Fruit fly (Drosophila melanogaster) whole organism, pupa: ENCODE measurements around the gene CG8765.
A peak's percentile ranks its signal among the peaks of the same experiment; 100 is the strongest.

Source experiments
- CG10348 ChIP-seq: fragments of 200-800 bp; sonication (Bioruptor generic); IDR thresholded peaks from 2 replicates; pipeline ENCODE4 v1.3.6; 2022; ENCODE audit warnings: missing biosample characterization, missing genetic modification characterization
- CG12605 ChIP-seq: fragments of 200-800 bp; sonication (Bioruptor generic); IDR thresholded peaks from 2 replicates; pipeline ENCODE4 v1.3.6; 2022; ENCODE audit warnings: missing biosample characterization, missing genetic modification characterization
- CG13204 ChIP-seq: fragments of 200-800 bp; sonication (Bioruptor generic); optimal IDR thresholded peaks from 2 replicates; lab custom pipeline; 2018; ENCODE audit warnings: missing biosample characterization, mild to moderate bottlenecking, missing genetic modification characterization, moderate library complexity
- CG14655 ChIP-seq: fragments of 200-800 bp; sonication (Bioruptor generic); optimal IDR thresholded peaks from 3 replicates; lab custom pipeline; 2017; ENCODE audit warnings: mild to moderate bottlenecking, missing biosample characterization, missing genetic modification reagents, missing genetic modification characterization
- CG15710 ChIP-seq: fragments of 200-800 bp; sonication (Bioruptor generic); optimal IDR thresholded peaks from 2 replicates; lab custom pipeline; 2018; ENCODE audit warnings: missing biosample characterization, mild to moderate bottlenecking, missing genetic modification characterization, moderate library complexity
- CG17806 ChIP-seq: fragments of 200-800 bp; sonication (Bioruptor generic); optimal IDR thresholded peaks from 2 replicates; lab custom pipeline; 2018; ENCODE audit warnings: missing biosample characterization, mild to moderate bottlenecking, missing genetic modification characterization, moderate library complexity
- CG32121 ChIP-seq: fragments of 200-800 bp; sonication (Bioruptor generic); IDR thresholded peaks from 2 replicates; pipeline ENCODE4 v1.3.6; 2022; ENCODE audit warnings: missing biosample characterization, missing genetic modification characterization
- CG34367 ChIP-seq: fragments of 200-800 bp; sonication (Bioruptor generic); optimal IDR thresholded peaks from 2 replicates; lab custom pipeline; 2018; ENCODE audit warnings: missing biosample characterization, mild to moderate bottlenecking, missing genetic modification characterization
- CG4496 ChIP-seq: fragments of 200-800 bp; sonication (Bioruptor generic); IDR thresholded peaks from 3 replicates; pipeline ENCODE4 v1.3.6; 2022; ENCODE audit warnings: missing biosample characterization, missing genetic modification characterization
- CG8159 ChIP-seq: fragments of 200-800 bp; sonication (Bioruptor generic); optimal IDR thresholded peaks from 3 replicates; lab custom pipeline; 2018; ENCODE audit warnings: missing biosample characterization, mild to moderate bottlenecking, missing genetic modification characterization, moderate library complexity
- CG8301 ChIP-seq: fragments of 200-800 bp; sonication (Bioruptor generic); optimal IDR thresholded peaks from 2 replicates; lab custom pipeline; 2018; ENCODE audit warnings: missing biosample characterization, mild to moderate bottlenecking, missing genetic modification characterization
- CG9948 ChIP-seq: fragments of 200-800 bp; sonication (Bioruptor generic); optimal IDR thresholded peaks from 2 replicates; lab custom pipeline; 2018; ENCODE audit warnings: missing biosample characterization, mild to moderate bottlenecking, missing genetic modification characterization, moderate library complexity
- D1 ChIP-seq: fragments of 200-800 bp; sonication (Bioruptor generic); optimal IDR thresholded peaks from 2 replicates; lab custom pipeline; 2018; ENCODE audit warnings: missing biosample characterization, mild to moderate bottlenecking, missing genetic modification characterization, moderate library complexity
- EcR ChIP-seq: fragments of 200-800 bp; sonication (Bioruptor generic); optimal IDR thresholded peaks from 3 replicates; lab custom pipeline; 2019; ENCODE audit warnings: missing biosample characterization, missing genetic modification characterization, mild to moderate bottlenecking, moderate library complexity, missing genetic modification reagents
- Ets98B ChIP-seq: fragments of 200-800 bp; sonication (Bioruptor generic); IDR thresholded peaks from 2 replicates; pipeline ENCODE4 v1.3.6; 2022; ENCODE audit warnings: missing biosample characterization, missing genetic modification characterization
- Pif1A ChIP-seq: fragments of 200-800 bp; sonication (Bioruptor generic); optimal IDR thresholded peaks from 3 replicates; lab custom pipeline; 2016; ENCODE audit warnings: missing biosample characterization, missing genetic modification characterization
- Pif1B ChIP-seq: fragments of 200-800 bp; sonication (Bioruptor generic); optimal IDR thresholded peaks from 3 replicates; lab custom pipeline; 2016; ENCODE audit warnings: missing biosample characterization, missing genetic modification characterization
- Snoo ChIP-seq: fragments of 200-800 bp; sonication (Bioruptor generic); optimal IDR thresholded peaks from 3 replicates; lab custom pipeline; 2017; ENCODE audit warnings: missing biosample characterization, mild to moderate bottlenecking, missing genetic modification characterization, inconsistent platforms
- fd96Ca ChIP-seq: fragments of 200-800 bp; sonication (Bioruptor generic); IDR thresholded peaks from 3 replicates; pipeline ENCODE4 v1.3.6; 2022; ENCODE audit warnings: missing biosample characterization, missing genetic modification characterization
- gl ChIP-seq: fragments of 200-800 bp; sonication (Bioruptor generic); optimal IDR thresholded peaks from 2 replicates; lab custom pipeline; 2018; ENCODE audit warnings: missing biosample characterization, mild to moderate bottlenecking, missing genetic modification characterization
- rn ChIP-seq: fragments of 200-800 bp; sonication (Bioruptor generic); IDR thresholded peaks from 2 replicates; pipeline ENCODE4 v1.3.6; 2022; ENCODE audit warnings: missing biosample characterization, missing genetic modification characterization

Gene CG8765

DNA sequence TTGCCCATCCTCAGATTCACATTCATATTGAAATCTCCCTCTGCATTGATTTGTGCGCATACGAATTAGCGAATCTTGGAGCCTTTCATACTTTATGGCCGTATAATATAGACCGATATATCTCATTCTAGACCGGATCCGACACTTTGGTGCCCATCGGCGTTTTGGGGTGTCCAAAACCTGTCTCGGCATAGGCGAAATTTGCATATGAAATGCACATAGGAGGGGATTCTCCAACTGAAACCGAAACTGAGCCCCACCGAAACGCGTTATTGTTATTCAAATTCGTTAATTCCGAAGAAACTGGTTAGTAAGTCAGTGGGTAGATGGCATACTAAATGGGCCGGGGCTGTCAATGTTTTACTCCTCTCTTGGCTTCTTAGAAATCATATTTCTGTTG is 13.3 kb upstream of the CG8765 start:
- TF ChIP-seq CG10348 (GFP tag; lab: Robert Waterston, UW), result no peak
- no peak for TF ChIP-seq Pif1B
- no peak for TF ChIP-seq Ets98B (GFP tag; lab: Robert Waterston, UW)
- no peak for TF ChIP-seq CG12605 (GFP tag; lab: Robert Waterston, UW)

DNA sequence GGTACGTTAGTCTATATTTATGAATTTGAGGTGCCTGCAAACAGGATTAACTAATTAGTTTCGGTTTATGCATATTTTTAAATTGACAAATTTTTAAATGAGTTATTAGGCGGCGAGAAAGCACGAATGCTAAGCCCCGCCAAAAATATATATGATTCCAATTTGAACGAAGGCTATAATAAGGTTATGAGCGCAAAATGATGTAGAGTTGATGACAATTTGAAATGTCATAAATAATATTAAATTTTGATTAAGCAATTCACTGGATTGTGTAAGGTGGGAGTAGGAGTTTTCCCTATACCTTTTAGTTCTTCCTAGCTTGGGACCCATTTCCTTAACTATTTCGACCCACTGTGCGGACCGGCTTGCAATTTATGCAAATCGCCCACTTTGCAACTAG is 12.5 kb upstream of the CG8765 start:
- TF ChIP-seq rn (GFP tag; lab: Robert Waterston, UW) (0 out of 2 replicates have a peak, but pooled peaks have one; percentile 16), CG8301 (tag; lab: Kevin White, UChicago) (no peak), CG10348 (GFP tag; lab: Robert Waterston, UW) (no peak), CG34367 (tag; lab: Kevin White, UChicago) (no peak), Ets98B (GFP tag; lab: Robert Waterston, UW) (peak; percentile 67), CG17806 (no peak), Snoo (tag; lab: Kevin White, UChicago) (peak; percentile 23), gl (tag; lab: Kevin White, UChicago) (no peak), CG15710 (peak; percentile 16), D1 (tag; lab: Kevin White, UChicago) (no peak), fd96Ca (GFP tag; lab: Robert Waterston, UW) (peak; percentile 75; the same call in 2 of the 3 replicates), Pif1A (GFP tag; lab: Kevin White, UChicago) (peak; percentile 57), EcR (GFP tag; lab: Kevin White, UChicago) (no peak), CG8159 (peak; percentile 30), CG4496 (GFP tag; lab: Robert Waterston, UW) (peak; percentile 74; the same call in 2 of the 3 replicates), CG13204 (GFP tag; lab: Kevin White, UChicago) (no peak), CG9948 (tag; lab: Kevin White, UChicago) (no peak), CG32121 (GFP tag; lab: Robert Waterston, UW) (peak; percentile 72), CG14655 (GFP tag; lab: Kevin White, UChicago) (peak; percentile 59), CG12605 (GFP tag; lab: Robert Waterston, UW) (0 out of 2 replicates have a peak, but pooled peaks have one; percentile 23), Pif1B (no peak)

DNA sequence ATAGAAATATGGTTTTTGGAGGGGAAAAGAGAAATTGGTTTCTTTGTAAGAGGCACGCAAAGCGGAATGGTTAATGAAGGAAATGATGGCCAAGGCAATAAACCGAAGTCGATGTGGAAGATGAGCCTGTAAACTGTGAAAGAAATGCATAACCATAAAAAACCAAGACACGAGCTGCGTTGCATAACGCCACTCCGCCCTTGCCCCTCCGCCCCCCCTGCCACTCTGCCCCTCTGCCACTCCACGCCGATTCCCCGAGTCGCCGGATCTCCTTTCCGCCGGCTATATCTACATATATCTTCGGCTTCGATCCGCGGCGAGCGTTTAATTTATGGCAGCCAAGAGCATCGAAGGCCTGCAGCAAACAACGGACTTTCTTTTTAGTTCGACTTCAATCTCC is 11.5 kb upstream of the CG8765 start:
- TF ChIP-seq CG4496 (GFP tag; lab: Robert Waterston, UW), result peak; percentile 48; the same call in 1 of the 3 replicates
- TF ChIP-seq Pif1B, result no peak

DNA sequence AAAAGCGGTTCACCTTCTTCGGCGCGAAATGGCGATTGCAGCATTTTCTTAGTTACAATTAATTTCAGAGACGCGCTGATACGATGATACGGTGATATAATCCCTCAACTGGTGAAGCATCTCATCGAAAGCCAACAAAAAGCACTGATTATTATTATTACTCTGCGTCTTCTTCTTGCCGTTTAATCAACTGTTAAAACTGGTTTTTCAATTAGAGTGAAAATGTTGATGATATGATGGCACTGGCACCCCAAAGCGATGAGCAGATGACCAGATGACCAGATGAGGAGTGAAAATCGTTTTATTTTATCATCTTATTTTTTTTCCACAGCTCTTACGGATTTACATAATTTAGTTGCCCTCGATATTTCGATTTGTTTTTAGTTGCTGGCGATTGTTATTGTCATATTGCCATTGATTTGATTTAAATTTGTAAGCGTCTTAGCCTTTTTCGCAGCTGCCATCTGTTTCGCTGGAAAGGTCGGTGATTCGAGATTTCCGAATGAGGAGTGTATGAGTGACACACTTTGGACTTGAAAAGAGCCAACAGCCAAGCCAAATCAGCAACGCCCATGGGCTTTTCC is 10.3 kb upstream of the CG8765 start:
- TF ChIP-seq EcR (GFP tag; lab: Kevin White, UChicago) (no peak), CG9948 (tag; lab: Kevin White, UChicago) (no peak), CG8159 (no peak), D1 (tag; lab: Kevin White, UChicago) (no peak), fd96Ca (GFP tag; lab: Robert Waterston, UW) (no peak), CG14655 (GFP tag; lab: Kevin White, UChicago) (no peak), gl (tag; lab: Kevin White, UChicago) (no peak), CG8301 (tag; lab: Kevin White, UChicago) (no peak), CG12605 (GFP tag; lab: Robert Waterston, UW) (no peak), Pif1A (GFP tag; lab: Kevin White, UChicago) (no peak), CG15710 (no peak), CG13204 (GFP tag; lab: Kevin White, UChicago) (no peak), CG17806 (no peak), CG4496 (GFP tag; lab: Robert Waterston, UW) (no peak), Pif1B (no peak), CG32121 (GFP tag; lab: Robert Waterston, UW) (no peak), Snoo (tag; lab: Kevin White, UChicago) (no peak), CG10348 (GFP tag; lab: Robert Waterston, UW) (no peak)

DNA sequence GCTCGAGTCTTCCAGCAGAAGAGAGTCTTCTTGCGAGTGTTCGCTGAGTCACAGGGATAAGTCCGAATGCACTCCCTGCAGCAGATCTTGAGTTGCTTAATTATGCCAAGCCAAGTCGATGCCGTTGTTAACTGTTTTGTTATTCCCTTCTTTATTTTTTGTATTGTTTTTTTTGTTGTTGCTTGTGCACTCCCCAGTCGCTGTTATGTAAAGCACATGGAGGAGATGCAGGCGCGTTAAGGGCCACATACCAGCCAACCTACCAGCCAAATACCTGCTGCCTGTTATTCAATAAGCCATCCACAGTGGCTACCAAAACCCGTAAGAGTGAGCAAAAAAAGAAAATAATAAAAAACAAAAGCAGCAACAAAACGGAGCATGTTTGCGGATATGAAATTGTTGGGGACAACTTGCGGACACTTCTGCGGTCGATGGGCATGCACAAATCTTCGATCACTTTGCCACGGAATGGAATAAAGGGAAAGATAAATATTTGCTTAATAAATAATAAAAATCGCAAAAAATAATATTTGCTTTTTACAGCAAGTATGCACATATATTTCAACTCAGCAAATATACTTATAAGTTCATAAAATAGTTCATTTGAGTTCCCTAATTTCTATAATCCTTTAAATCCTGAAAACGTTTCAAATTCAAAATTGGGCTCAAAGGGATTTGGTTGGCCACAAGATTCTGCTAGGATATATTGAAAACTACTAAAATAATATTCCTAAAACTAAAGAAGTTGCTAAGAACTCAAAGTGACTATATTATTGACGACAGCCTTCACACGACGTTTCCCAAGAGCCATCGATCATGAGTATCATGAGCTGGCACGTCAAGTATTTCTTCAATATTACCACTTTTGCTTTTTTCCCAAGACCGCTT is 9.2 kb upstream of the CG8765 start:
- TF ChIP-seq Snoo (tag; lab: Kevin White, UChicago) (peak; percentile 48), CG12605 (GFP tag; lab: Robert Waterston, UW) (no peak), CG32121 (GFP tag; lab: Robert Waterston, UW) (no peak), Ets98B (GFP tag; lab: Robert Waterston, UW) (no peak), CG17806 (peak; percentile 1), CG15710 (peak; percentile 46), CG8301 (tag; lab: Kevin White, UChicago) (no peak), EcR (GFP tag; lab: Kevin White, UChicago) (peak; percentile 85), fd96Ca (GFP tag; lab: Robert Waterston, UW) (no peak), Pif1A (GFP tag; lab: Kevin White, UChicago) (peak; percentile 35), CG14655 (GFP tag; lab: Kevin White, UChicago) (peak; percentile 20), rn (GFP tag; lab: Robert Waterston, UW) (no peak), CG8159 (peak; percentile 59), gl (tag; lab: Kevin White, UChicago) (peak; percentile 11), Pif1B (peak; percentile 23), CG10348 (GFP tag; lab: Robert Waterston, UW) (no peak), D1 (tag; lab: Kevin White, UChicago) (no peak), CG4496 (GFP tag; lab: Robert Waterston, UW) (no peak), CG34367 (tag; lab: Kevin White, UChicago) (no peak), CG13204 (GFP tag; lab: Kevin White, UChicago) (peak; percentile 21), CG9948 (tag; lab: Kevin White, UChicago) (no peak)
